Fruit fly (Drosophila melanogaster) whole organism: ENCODE results near the gene betaCOP.

Experiments
- CG8478 ChIP-seq: fragments of >200 bp; optimal IDR thresholded peaks from 2 replicates; lab custom pipeline; 2018; ENCODE audit warnings: inconsistent platforms
- EcR ChIP-seq, 2 experiments: fragments of >200 bp; optimal IDR thresholded peaks; 2 replicates each; lab custom pipeline; 2017; ENCODE audit warnings: missing biosample characterization in 2 of 2, missing genetic modification characterization in 2 of 2, missing genetic modification reagents in 2 of 2
- usp ChIP-seq: fragments of >200 bp; optimal IDR thresholded peaks from 2 replicates; lab custom pipeline; 2017; ENCODE audit warnings: missing biosample characterization, missing genetic modification characterization, mixed read lengths

DNA sequence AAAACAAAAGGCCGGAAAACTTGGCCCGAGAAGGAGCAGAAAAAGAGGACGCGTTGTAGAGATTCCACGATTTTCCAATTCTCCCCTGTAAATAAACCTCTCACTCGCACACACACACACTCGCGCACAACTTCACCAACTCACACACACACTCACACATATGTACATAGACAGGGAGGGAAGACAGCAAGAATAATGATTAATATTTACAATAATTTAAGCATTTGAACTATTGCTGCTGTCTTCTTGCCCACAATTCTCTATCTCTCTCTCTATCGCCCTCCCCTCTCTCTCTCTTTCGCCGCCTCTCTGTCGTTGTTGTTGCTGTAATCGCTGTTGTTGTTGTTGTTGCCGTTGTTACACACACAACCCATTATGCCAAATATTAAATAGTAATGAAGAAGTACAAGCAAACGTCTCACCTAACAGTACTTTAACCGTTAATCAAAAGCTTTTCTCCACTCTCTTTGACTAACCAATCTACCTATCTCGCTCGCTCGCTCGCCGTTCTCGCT, 10.6 kb downstream of the betaCOP start:
- no peak for TF ChIP-seq EcR (GFP tag; optimal IDR thresholded peaks at IDR 0.05; lab: Kevin White, UChicago)
- no peak for TF ChIP-seq CG8478 (lab: Kevin White, UChicago)
- TF ChIP-seq usp (GFP tag; lab: Kevin White, UChicago), result no peak
